Worm (Caenorhabditis elegans): ENCODE data around the gene R02F11.11.

The R02F11.11 gene

DNA sequence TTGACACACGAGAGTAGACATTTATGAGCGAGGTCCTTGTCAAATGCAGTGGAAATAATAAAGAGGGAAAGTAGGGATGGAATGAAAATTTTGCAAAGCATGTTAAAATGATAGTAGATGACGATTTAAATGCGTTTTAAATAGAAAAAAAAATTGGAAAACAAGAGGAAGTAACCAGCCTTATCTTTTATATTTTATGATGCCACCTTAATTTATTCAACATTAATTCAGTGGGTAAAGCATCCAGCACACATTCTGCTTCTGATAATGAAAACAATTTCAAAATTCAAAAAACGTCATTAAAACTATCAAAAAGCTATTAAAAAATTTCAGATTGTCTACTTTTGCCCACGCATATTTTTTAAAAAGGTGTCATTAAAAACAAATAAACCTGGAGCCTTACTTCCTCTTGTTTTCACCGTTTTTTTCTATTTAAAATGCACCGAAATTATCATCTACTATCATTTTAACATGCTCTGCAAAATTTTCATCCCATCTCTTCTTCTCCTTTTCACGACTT, 6.3 kb upstream of the R02F11.11 start, which contains the start of the genes Y60C6A.2 and Y60C6A.3:
Gene Y60C6A.2 (minus strand): TSS at position 101 of the 520 bp plus-strand sequence.
Gene Y60C6A.3 (plus strand): TSS at position 470 of the 520 bp plus-strand sequence.
- TF ChIP-seq K11D2.4 (GFP tag; IDR thresholded peaks at IDR 0.05) (no peak), akir-1 (GFP tag; optimal IDR thresholded peaks at IDR 0.05) (no peak), hmg-20 (GFP tag; IDR thresholded peaks at IDR 0.05) (no peak), him-1 (tag; optimal IDR thresholded peaks at IDR 0.05) (no peak), madf-3 (GFP tag; IDR thresholded peaks at IDR 0.05) (no peak), aptf-3 (GFP tag; IDR thresholded peaks at IDR 0.05) (no peak), zim-3 (tag; optimal IDR thresholded peaks at IDR 0.05) (no peak), ztf-18 (tag; optimal IDR thresholded peaks at IDR 0.05) (no peak), attf-6 (GFP tag; IDR thresholded peaks at IDR 0.05) (no peak), sea-2 (GFP tag; IDR thresholded peaks at IDR 0.05) (no peak), mxl-1 (tag; optimal IDR thresholded peaks at IDR 0.05) (no peak), tlf-1 (GFP tag; optimal IDR thresholded peaks at IDR 0.05) (no peak), nhr-120 (GFP tag; IDR thresholded peaks at IDR 0.05) (no peak), unc-130 (GFP tag; optimal IDR thresholded peaks at IDR 0.05) (no peak)

DNA sequence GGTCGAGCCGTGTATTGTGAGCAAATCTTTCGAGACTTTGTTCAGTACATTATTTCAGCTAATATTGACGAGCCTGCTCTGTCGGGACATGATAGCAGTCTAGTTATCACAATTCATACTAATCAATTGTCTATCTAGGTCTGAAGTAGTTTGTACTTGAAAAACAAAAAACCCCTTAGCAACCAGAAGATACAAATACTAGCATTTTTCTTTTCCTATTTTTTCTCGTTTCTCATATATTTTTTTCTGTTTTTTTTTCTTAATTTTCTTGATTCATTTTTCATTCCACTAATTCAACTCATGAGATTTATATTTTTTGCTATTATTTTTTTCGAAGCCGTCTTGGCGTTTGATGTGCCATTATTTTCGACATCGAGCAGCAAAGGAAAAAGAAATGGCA, 4.5 kb upstream of the R02F11.11 start, which contains the start of gene R02F11.9:
Gene R02F11.9 (plus strand): TSS at position 301 of the 400 bp plus-strand sequence.
- TF ChIP-seq ztf-3 (GFP tag; optimal IDR thresholded peaks at IDR 0.05): no peak

DNA sequence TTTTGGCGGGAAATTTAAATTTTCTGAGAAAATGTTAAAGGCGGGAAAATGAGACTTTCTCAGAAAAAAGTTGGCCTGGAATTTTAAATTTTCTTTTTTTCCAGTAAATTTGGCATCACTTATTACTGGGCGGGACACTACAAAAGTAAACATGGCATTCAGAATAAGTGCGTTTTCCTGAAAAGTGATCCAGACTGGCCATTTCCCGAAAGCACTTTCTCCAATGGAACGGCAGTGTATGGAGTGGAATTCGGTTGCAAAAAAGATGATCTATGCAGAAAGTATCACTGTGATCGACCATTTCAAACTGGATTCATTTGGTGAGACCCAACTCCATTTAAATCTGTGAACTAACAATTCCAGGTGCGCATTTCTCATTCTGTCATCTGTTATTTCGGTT, 3.8 kb upstream of the R02F11.11 start:
- TF ChIP-seq ets-4 (GFP tag; optimal IDR thresholded peaks at IDR 0.05): no peak
- no peak for TF ChIP-seq Y53G8AR.9 (GFP tag; conservative IDR thresholded peaks at IDR 0.05)
- no peak for TF ChIP-seq B0261.1 (tag; optimal IDR thresholded peaks at IDR 0.05)
- no peak for TF ChIP-seq madf-6 (GFP tag; IDR thresholded peaks at IDR 0.05)
- no peak for TF ChIP-seq B0019.2 (GFP tag; conservative IDR thresholded peaks at IDR 0.05)
- TF ChIP-seq egl-18 (GFP tag; IDR thresholded peaks at IDR 0.05): no peak
- TF ChIP-seq ZK185.1 (tag; optimal IDR thresholded peaks at IDR 0.05; ENCODE audit: poor library complexity, severe bottlenecking): no peak
- TF ChIP-seq Y79H2A.3 (GFP tag; conservative IDR thresholded peaks at IDR 0.05): no peak
- TF ChIP-seq madf-3 (GFP tag; IDR thresholded peaks at IDR 0.05): no peak
- TF ChIP-seq dpl-1 (GFP tag; optimal IDR thresholded peaks at IDR 0.05): no peak
- TF ChIP-seq snpc-1.3 (tag; optimal IDR thresholded peaks at IDR 0.05; ENCODE audit: insufficient read depth): no peak
- no peak for TF ChIP-seq mxl-1 (tag; optimal IDR thresholded peaks at IDR 0.05)
- no peak for TF ChIP-seq hmg-20 (GFP tag; IDR thresholded peaks at IDR 0.05)

DNA sequence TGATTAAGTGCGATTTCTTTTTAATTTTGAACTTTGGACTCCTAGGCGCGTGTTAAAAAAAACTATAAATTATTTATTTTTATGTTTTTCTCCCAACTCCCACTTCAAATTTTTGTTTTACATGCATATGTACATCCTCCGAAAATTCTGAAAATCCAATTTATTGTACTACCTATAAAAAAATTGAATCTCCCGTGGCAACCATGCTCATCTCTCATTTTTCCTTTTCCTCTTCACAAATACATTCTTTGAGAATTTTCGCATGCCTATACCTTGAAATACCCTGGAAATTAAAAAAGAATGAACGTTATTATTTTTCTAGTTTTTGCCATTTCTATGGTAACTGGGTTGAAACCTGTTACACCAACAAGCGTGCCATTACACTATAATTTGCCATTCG, 2.8 kb upstream of the R02F11.11 start, which contains the start of gene R02F11.10:
Gene R02F11.10 (plus strand): TSS at position 301 of the 400 bp plus-strand sequence.
- no peak for TF ChIP-seq ccch-3 (GFP tag; optimal IDR thresholded peaks at IDR 0.05)

DNA sequence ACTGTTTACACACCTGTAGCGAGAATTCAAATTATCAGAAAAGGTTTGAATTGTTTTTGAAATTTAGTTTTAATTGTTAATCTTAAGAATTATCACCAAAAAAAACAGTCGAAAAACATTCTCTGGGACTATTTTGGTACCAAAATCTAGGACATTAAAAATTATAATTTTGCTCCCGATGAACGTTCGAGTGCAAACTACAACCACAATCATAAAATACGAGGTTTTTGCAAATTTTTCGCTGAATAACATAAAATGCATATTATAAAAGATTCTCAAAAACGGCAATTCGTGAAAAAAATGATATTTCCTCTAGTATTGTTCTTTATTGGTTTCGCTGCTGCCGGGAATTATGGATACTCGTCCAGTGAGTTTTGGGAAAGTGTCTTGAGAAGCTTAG, 1.3 kb upstream of the R02F11.11 start, which contains the start of gene R02F11.12:
Gene R02F11.12 (plus strand): TSS at position 301 of the 400 bp plus-strand sequence.
- TF ChIP-seq ceh-40 (GFP tag; IDR thresholded peaks at IDR 0.05) (no peak), F10E7.11 (tag; optimal IDR thresholded peaks at IDR 0.05) (no peak), mel-28 (tag; optimal IDR thresholded peaks at IDR 0.05; ENCODE audit: borderline replicate concordance) (no peak), nhr-90 (tag; optimal IDR thresholded peaks at IDR 0.05) (no peak), ztf-22 (GFP tag; optimal IDR thresholded peaks at IDR 0.05) (no peak), ceh-79 (tag; optimal IDR thresholded peaks at IDR 0.05) (no peak), snpc-1.1 (tag; optimal IDR thresholded peaks at IDR 0.05; ENCODE audit: insufficient read depth) (no peak), bed-2 (GFP tag; IDR thresholded peaks at IDR 0.05) (no peak), zfh-2 (GFP tag; conservative IDR thresholded peaks at IDR 0.05) (no peak), K11D2.4 (GFP tag; IDR thresholded peaks at IDR 0.05) (no peak), F22D6.2 (tag; optimal IDR thresholded peaks at IDR 0.05) (no peak), D2030.7 (GFP tag; IDR thresholded peaks at IDR 0.05) (no peak)
